Worm (Caenorhabditis elegans): ENCODE data around the gene snn-1.

- TF ChIP-seq ztf-23 (GFP tag; IDR thresholded peaks at IDR 0.05) = no peak
- TF ChIP-seq flt-1 (GFP tag; IDR thresholded peaks at IDR 0.05) = no peak
- TF ChIP-seq cog-1 (tag; optimal IDR thresholded peaks at IDR 0.05) = no peak
- no peak for TF ChIP-seq med-1 (GFP tag; optimal IDR thresholded peaks at IDR 0.05; ENCODE audit: insufficient read depth)
- no peak for TF ChIP-seq T22C8.4 (GFP tag; IDR thresholded peaks at IDR 0.05)
Measured at ce11 chrIV:1847912-1848311, 33.0 kb upstream of the snn-1 start, which contains the start of gene egl-4.

Measured in whole organism, midembryonic.